Worm (Caenorhabditis elegans) whole organism, L4 larva: ENCODE data around the gene srh-212.

Experiments used
- F49E8.2 ChIP-seq: sonication (generic microtip); optimal IDR thresholded peaks from 2 replicates; lab custom pipeline; 2016; ENCODE audit warnings: missing compliant biosample characterization, mild to moderate bottlenecking, missing genetic modification characterization, borderline replicate concordance
- Y5F2A.4 ChIP-seq: fragments of 200-800 bp; sonication (Bioruptor generic); optimal IDR thresholded peaks from 2 replicates; lab custom pipeline; 2018; ENCODE audit warnings: mild to moderate bottlenecking, missing genetic modification characterization, missing compliant biosample characterization
- aha-1 ChIP-seq: fragments of 150-350 bp; peaks from one replicate; lab custom pipeline; 2014; ENCODE audit warnings: missing biosample characterization, missing genetic modification characterization
- aly-2 ChIP-seq: sonication (generic microtip); optimal IDR thresholded peaks from 2 replicates; lab custom pipeline; 2018; ENCODE audit warnings: missing biosample characterization, missing genetic modification characterization
- arid-1 ChIP-seq: fragments of 200-800 bp; sonication (Bioruptor generic); conservative IDR thresholded peaks from 2 replicates; pipeline ENCODE4 v1.3.6; 2022; ENCODE audit warnings: missing genetic modification reagents, missing genetic modification characterization, missing compliant biosample characterization
- attf-4 ChIP-seq: sonication (generic microtip); optimal IDR thresholded peaks from 3 replicates; lab custom pipeline; 2017; ENCODE audit warnings: missing biosample characterization, missing genetic modification characterization
- ceh-28 ChIP-seq: fragments of 150-350 bp; optimal IDR thresholded peaks from 2 replicates; lab custom pipeline; 2014; ENCODE audit warnings: missing biosample characterization, missing genetic modification reagents, missing genetic modification characterization
- cey-2 ChIP-seq: sonication (generic microtip); optimal IDR thresholded peaks from 3 replicates; lab custom pipeline; 2017; ENCODE audit warnings: missing genetic modification characterization, mild to moderate bottlenecking, missing compliant biosample characterization, antibody characterized with exemption, borderline replicate concordance; ENCODE audit not compliant: insufficient read depth
- daf-16 ChIP-seq, 3 experiments: sonication (generic microtip); optimal IDR thresholded peaks; 2 replicates each; lab custom pipeline; 2016 to 2017; ENCODE audit warnings: missing genetic modification characterization in 3 of 3, missing genetic modification reagents in 3 of 3, mild to moderate bottlenecking in 2 of 3, missing compliant biosample characterization in 2 of 3, missing biosample characterization in 1 of 3, moderate library complexity in 1 of 3
- daf-8 ChIP-seq: fragments of 200-800 bp; sonication (Bioruptor generic); IDR thresholded peaks from 2 replicates; pipeline ENCODE4 v1.3.6; 2022; ENCODE audit warnings: missing genetic modification characterization, missing compliant biosample characterization
- dmd-6 ChIP-seq: fragments of 200-800 bp; sonication (Bioruptor generic); IDR thresholded peaks from 2 replicates; pipeline ENCODE4 v1.3.6; 2022; ENCODE audit warnings: missing genetic modification reagents, missing genetic modification characterization, missing compliant biosample characterization
- dmd-9 ChIP-seq: fragments of 200-800 bp; sonication (Bioruptor generic); IDR thresholded peaks from 2 replicates; pipeline ENCODE4 v1.3.6; 2022; ENCODE audit warnings: missing genetic modification reagents, missing genetic modification characterization, missing compliant biosample characterization
- dve-1 ChIP-seq: sonication (generic microtip); optimal IDR thresholded peaks from 2 replicates; lab custom pipeline; 2017; ENCODE audit warnings: antibody characterized with exemption, mild to moderate bottlenecking, missing genetic modification characterization, missing compliant biosample characterization; ENCODE audit not compliant: insufficient read depth
- hlh-11 ChIP-seq: fragments of 200-800 bp; sonication (Bioruptor generic); optimal IDR thresholded peaks from 2 replicates; lab custom pipeline; 2018; ENCODE audit warnings: mild to moderate bottlenecking, missing genetic modification characterization, missing compliant biosample characterization
- hlh-30 ChIP-seq: sonication (generic microtip); optimal IDR thresholded peaks from 2 replicates; lab custom pipeline; 2017; ENCODE audit warnings: antibody characterized with exemption, mild to moderate bottlenecking, missing genetic modification characterization, missing compliant biosample characterization; ENCODE audit not compliant: insufficient read depth
- jun-1 ChIP-seq: fragments of 150-350 bp; optimal IDR thresholded peaks from 2 replicates; lab custom pipeline; 2014; ENCODE audit warnings: missing biosample characterization, missing genetic modification reagents, missing genetic modification characterization
- mdl-1 ChIP-seq, 2 experiments: fragments of 150-350 bp in 1 of 2; sonication (generic microtip) in 1 of 2; optimal IDR thresholded peaks; 2 replicates each; lab custom pipeline; 2014 to 2017; ENCODE audit warnings: missing biosample characterization in 2 of 2, missing genetic modification characterization in 2 of 2
- nhr-102 ChIP-seq: sonication (generic microtip); optimal IDR thresholded peaks from 2 replicates; lab custom pipeline; 2016; ENCODE audit warnings: mild to moderate bottlenecking, missing genetic modification characterization, moderate library complexity, missing compliant biosample characterization
- nhr-28 ChIP-seq: fragments of 150-350 bp; optimal IDR thresholded peaks from 2 replicates; lab custom pipeline; 2014; ENCODE audit warnings: missing biosample characterization, missing genetic modification characterization
- nhr-41 ChIP-seq: fragments of 200-800 bp; sonication (Bioruptor generic); IDR thresholded peaks from 2 replicates; pipeline ENCODE4 v1.3.6; 2022; ENCODE audit warnings: missing genetic modification reagents, missing genetic modification characterization, missing compliant biosample characterization
- nhr-6 ChIP-seq: fragments of 150-350 bp; optimal IDR thresholded peaks from 2 replicates; lab custom pipeline; 2014; ENCODE audit warnings: missing biosample characterization, missing genetic modification characterization
- nhr-77 ChIP-seq: fragments of 150-350 bp; optimal IDR thresholded peaks from 2 replicates; lab custom pipeline; 2014; ENCODE audit warnings: missing biosample characterization, missing genetic modification characterization
- pha-4 ChIP-seq, 2 experiments: fragments of 150-350 bp in 1 of 2; fragments of 200-800 bp in 1 of 2; sonication (Bioruptor generic) in 1 of 2; IDR thresholded peaks in 1 of 2; optimal IDR thresholded peaks in 1 of 2; 2 replicates each; pipeline versions ENCODE4 v1.3.6 to Lab custom; 2014 to 2022; ENCODE audit warnings: missing genetic modification characterization in 2 of 2, missing genetic modification reagents in 2 of 2, missing biosample characterization in 1 of 2, missing compliant biosample characterization in 1 of 2
- php-3 ChIP-seq: fragments of 200-800 bp; sonication (Bioruptor generic); IDR thresholded peaks from 2 replicates; pipeline ENCODE4 v1.3.6; 2022; ENCODE audit warnings: missing genetic modification reagents, missing genetic modification characterization, missing compliant biosample characterization
- pqm-1 ChIP-seq: sonication (generic microtip); optimal IDR thresholded peaks from 2 replicates; lab custom pipeline; 2017; ENCODE audit warnings: missing biosample characterization, missing genetic modification characterization
- set-16 ChIP-seq: fragments of 200-800 bp; sonication (Bioruptor generic); IDR thresholded peaks from 2 replicates; pipeline ENCODE4 v1.3.6; 2022; ENCODE audit warnings: missing genetic modification reagents, missing genetic modification characterization, missing compliant biosample characterization
- skn-1 ChIP-seq: fragments of 150-350 bp; optimal IDR thresholded peaks from 2 replicates; lab custom pipeline; 2014; ENCODE audit warnings: missing biosample characterization, missing genetic modification characterization
- snpc-1.2 ChIP-seq: fragments of 200-800 bp; sonication (Bioruptor generic); IDR thresholded peaks from 2 replicates; pipeline ENCODE4 v1.3.6; 2022; ENCODE audit warnings: missing genetic modification reagents, missing genetic modification characterization, missing compliant biosample characterization
- spr-1 ChIP-seq: sonication (generic microtip); optimal IDR thresholded peaks from 2 replicates; lab custom pipeline; 2016; ENCODE audit warnings: mild to moderate bottlenecking, missing genetic modification characterization, missing compliant biosample characterization
- spr-3 ChIP-seq: fragments of 200-800 bp; sonication (Bioruptor generic); optimal IDR thresholded peaks from 2 replicates; lab custom pipeline; 2018; ENCODE audit warnings: mild to moderate bottlenecking, missing genetic modification characterization, missing compliant biosample characterization
- tag-97 ChIP-seq: fragments of 200-800 bp; sonication (Bioruptor generic); IDR thresholded peaks from 2 replicates; pipeline ENCODE4 v1.3.6; 2022; ENCODE audit warnings: missing genetic modification characterization, missing compliant biosample characterization
- tra-1 ChIP-seq: fragments of 200-800 bp; sonication (Bioruptor generic); IDR thresholded peaks from 2 replicates; pipeline ENCODE4 v1.3.6; 2022; ENCODE audit warnings: missing genetic modification reagents, missing genetic modification characterization, missing compliant biosample characterization
- unc-130 ChIP-seq: sonication (generic microtip); optimal IDR thresholded peaks from 2 replicates; lab custom pipeline; 2016; ENCODE audit warnings: missing genetic modification reagents, missing genetic modification characterization, missing compliant biosample characterization
- unc-62 ChIP-seq, 3 experiments: fragments of 150-350 bp in 1 of 3; sonication (generic microtip); optimal IDR thresholded peaks in 2 of 3; peaks in 1 of 3; 1 replicate in 1 of 3; 2 replicates in 2 of 3; lab custom pipeline; 2014 to 2017; ENCODE audit warnings: missing biosample characterization in 3 of 3, missing genetic modification characterization in 3 of 3, missing genetic modification reagents in 3 of 3, missing genotype in 1 of 3
- zag-1 ChIP-seq: fragments of 150-350 bp; optimal IDR thresholded peaks from 2 replicates; lab custom pipeline; 2014; ENCODE audit warnings: missing biosample characterization, missing genetic modification characterization
- zip-11 ChIP-seq: fragments of 200-800 bp; sonication (Bioruptor generic); IDR thresholded peaks from 2 replicates; pipeline ENCODE4 v1.3.6; 2022; ENCODE audit warnings: missing genetic modification characterization, missing compliant biosample characterization

The srh-212 gene

DNA sequence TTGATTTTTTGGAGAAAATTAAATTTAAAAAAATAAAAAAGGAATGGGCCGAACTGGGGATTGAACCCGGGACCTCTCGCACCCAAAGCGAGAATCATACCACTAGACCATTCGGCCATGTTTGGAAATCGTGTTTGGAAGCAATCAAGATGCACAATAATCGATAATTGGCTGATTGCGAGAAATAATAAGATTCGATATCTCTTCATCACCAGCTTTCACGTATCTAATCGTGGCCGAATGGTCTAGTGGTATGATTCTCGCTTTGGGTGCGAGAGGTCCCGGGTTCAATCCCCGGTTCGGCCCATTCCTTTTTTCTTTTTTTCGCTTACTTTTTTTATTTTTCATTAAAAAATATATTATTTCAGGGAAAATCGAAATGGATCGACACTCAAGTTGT lies 14.9 kb downstream of the srh-212 start (continued):
- no peak for TF ChIP-seq hlh-11 (tag; lab: Kevin White, UChicago)
- TF ChIP-seq Y5F2A.4 (GFP tag; lab: Kevin White, UChicago) = no peak

DNA sequence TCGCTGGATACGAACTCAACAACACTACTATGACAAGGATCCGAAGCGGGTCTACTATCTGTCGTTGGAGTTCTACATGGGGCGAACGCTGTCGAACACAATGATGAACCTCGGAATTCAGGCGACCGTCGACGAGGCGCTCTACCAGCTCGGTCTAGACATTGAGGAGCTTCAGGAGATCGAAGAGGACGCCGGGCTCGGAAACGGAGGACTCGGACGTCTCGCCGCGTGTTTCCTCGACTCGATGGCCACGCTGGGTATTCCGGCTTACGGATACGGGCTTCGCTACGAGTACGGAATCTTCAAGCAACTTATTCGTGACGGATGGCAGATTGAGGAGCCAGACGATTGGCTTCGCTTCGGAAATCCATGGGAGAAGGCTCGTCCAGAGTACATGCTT lies 15.3 kb downstream of the srh-212 start:
- TF ChIP-seq skn-1 (tag; lab: Kevin White, UChicago) (no peak), unc-62 (GFP tag; optimal IDR thresholded peaks at IDR 0.05 in 1 of 2; lab: Kevin White, UChicago) (peak in 1 of 2 experiments; percentile 75), unc-62 (tag; optimal IDR thresholded peaks at IDR 0.05; lab: Kevin White, UChicago) (no peak), set-16 (peak; percentile 80)
- TF ChIP-seq, all 104 proteins: peak for 2

DNA sequence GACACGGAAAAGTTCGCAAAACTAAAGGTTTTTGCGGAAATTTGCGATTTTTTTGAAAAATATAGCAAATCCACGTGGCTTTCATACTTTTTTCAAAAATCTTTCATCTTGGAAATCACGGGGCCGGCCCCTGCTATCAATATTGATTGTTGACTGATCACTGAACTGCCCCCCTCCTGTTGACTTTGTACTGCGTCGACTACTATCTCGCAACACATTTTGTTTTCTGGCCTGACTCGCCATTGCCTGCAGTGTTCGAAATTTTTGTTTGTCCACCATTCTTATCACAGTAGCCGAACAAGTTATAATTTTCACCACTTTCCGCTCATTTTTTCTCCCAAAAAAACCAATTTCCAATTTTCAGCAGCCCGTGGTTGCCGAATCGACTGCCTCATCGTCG lies 15.9 kb downstream of the srh-212 start:
- TF ChIP-seq spr-3 (GFP tag; lab: Kevin White, UChicago) = no peak
- TF ChIP-seq ceh-28 (tag; lab: Kevin White, UChicago) = no peak
- TF ChIP-seq nhr-77 = no peak
- TF ChIP-seq aly-2 (tag; lab: Kevin White, UChicago) = no peak
- TF ChIP-seq nhr-6 (tag; lab: Kevin White, UChicago) = no peak
- peak; percentile 35 for TF ChIP-seq dve-1 (tag; lab: Kevin White, UChicago)
- no peak for TF ChIP-seq skn-1 (tag; lab: Kevin White, UChicago)
- no peak for TF ChIP-seq attf-4 (tag; lab: Kevin White, UChicago)
- TF ChIP-seq nhr-28 (tag; lab: Kevin White, UChicago) = peak; percentile 20
- TF ChIP-seq zip-11 = no peak
- TF ChIP-seq nhr-41 (GFP tag; lab: Robert Waterston, UW) = no peak
- TF ChIP-seq aha-1 (tag; lab: Kevin White, UChicago) = peak; percentile 92
- TF ChIP-seq unc-130 (GFP tag; lab: Kevin White, UChicago) = no peak
- TF ChIP-seq hlh-30 (tag; lab: Kevin White, UChicago) = peak; percentile 36
- TF ChIP-seq daf-16 (GFP tag; optimal IDR thresholded peaks at IDR 0.05; lab: Kevin White, UChicago) = peak in 1 of 2 experiments; percentile 20
- peak; percentile 88 for TF ChIP-seq daf-16 (tag; optimal IDR thresholded peaks at IDR 0.05; lab: Kevin White, UChicago)
- no peak for TF ChIP-seq nhr-102 (tag; lab: Kevin White, UChicago)
- peak in 1 of 2 experiments; percentile 4 for TF ChIP-seq mdl-1 (tag; optimal IDR thresholded peaks at IDR 0.05; lab: Kevin White, UChicago)
- TF ChIP-seq hlh-11 (tag; lab: Kevin White, UChicago) = peak; percentile 9
- TF ChIP-seq cey-2 (tag; lab: Kevin White, UChicago) = no peak

DNA sequence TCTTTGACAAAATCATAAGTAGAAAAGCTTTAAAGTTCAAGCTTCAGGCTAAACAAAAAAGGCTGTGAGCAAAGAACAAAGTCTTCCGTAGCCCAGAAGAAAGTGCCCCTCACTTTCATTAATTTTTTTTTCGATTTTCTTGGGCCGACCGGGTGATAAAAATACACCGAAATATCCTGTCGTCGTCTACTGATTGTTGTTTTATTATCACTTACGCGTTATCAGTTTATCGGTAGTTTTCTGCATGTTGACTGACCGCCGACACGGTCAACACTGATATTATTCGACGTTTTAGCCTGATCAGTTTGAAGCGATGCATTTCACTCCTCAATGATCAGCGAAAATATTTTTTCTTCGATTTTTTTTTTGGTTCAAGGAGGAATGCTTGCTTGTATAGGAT lies 16.6 kb downstream of the srh-212 start:
- no peak for TF ChIP-seq aly-2 (tag; lab: Kevin White, UChicago)
- no peak for TF ChIP-seq spr-1 (tag; lab: Kevin White, UChicago)
- TF ChIP-seq tra-1 (GFP tag; lab: Robert Waterston, UW) = no peak
- peak; percentile 51 for TF ChIP-seq nhr-28 (tag; lab: Kevin White, UChicago)
- TF ChIP-seq snpc-1.2 (GFP tag; lab: Robert Waterston, UW) = no peak
- no peak for TF ChIP-seq jun-1 (tag; lab: Kevin White, UChicago)
- no peak for TF ChIP-seq daf-8
- no peak for TF ChIP-seq mdl-1 (tag; optimal IDR thresholded peaks at IDR 0.05; lab: Kevin White, UChicago)
- peak; percentile 50 for TF ChIP-seq pqm-1 (tag; lab: Kevin White, UChicago)
- no peak for TF ChIP-seq arid-1 (GFP tag; lab: Robert Waterston, UW)
- no peak for TF ChIP-seq dmd-9 (GFP tag; lab: Robert Waterston, UW)
- TF ChIP-seq F49E8.2 (tag; lab: Kevin White, UChicago) = no peak
- no peak for TF ChIP-seq tag-97 (GFP tag; lab: Robert Waterston, UW)
- no peak for TF ChIP-seq daf-16 (GFP tag; optimal IDR thresholded peaks at IDR 0.05; lab: Kevin White, UChicago)
- TF ChIP-seq daf-16 (tag; optimal IDR thresholded peaks at IDR 0.05; lab: Kevin White, UChicago) = peak; percentile 97
- TF ChIP-seq hlh-11 (tag; lab: Kevin White, UChicago) = peak; percentile 16
- TF ChIP-seq zag-1 = no peak
- 0 out of 2 replicates have a peak, but pooled peaks have one; percentile 45 for TF ChIP-seq php-3 (GFP tag; lab: Robert Waterston, UW)
- TF ChIP-seq pha-4 (GFP tag; IDR thresholded peaks at IDR 0.05; lab: Robert Waterston, UW) = no peak
- no peak for TF ChIP-seq pha-4 (tag; optimal IDR thresholded peaks at IDR 0.05; lab: Kevin White, UChicago)
- peak; percentile 30; the same call in 1 of the 2 replicates for TF ChIP-seq dmd-6
